Worm (Caenorhabditis elegans) whole organism, late embryonic: Measurements from ENCODE around the gene tag-52.

Experiments used
- F13H6.1 ChIP-seq: sonication (generic microtip); optimal IDR thresholded peaks from 2 replicates; lab custom pipeline; 2016; ENCODE audit warnings: missing genetic modification characterization, missing compliant biosample characterization
- ahr-1 ChIP-seq: sonication (generic microtip); optimal IDR thresholded peaks from 2 replicates; lab custom pipeline; 2016; ENCODE audit warnings: missing genetic modification characterization, missing compliant biosample characterization
- ceh-6 ChIP-seq: fragments of 200-800 bp; sonication (Bioruptor generic); optimal IDR thresholded peaks from 2 replicates; lab custom pipeline; 2018; ENCODE audit warnings: mild to moderate bottlenecking, missing genetic modification characterization, missing compliant biosample characterization
- dmd-4 ChIP-seq: sonication (generic microtip); optimal IDR thresholded peaks from 2 replicates; lab custom pipeline; 2016; ENCODE audit warnings: borderline replicate concordance, missing genetic modification characterization, missing compliant biosample characterization
- dve-1 ChIP-seq: sonication (generic microtip); optimal IDR thresholded peaks from 2 replicates; lab custom pipeline; 2017; ENCODE audit warnings: antibody characterized with exemption, mild to moderate bottlenecking, missing genetic modification characterization, missing compliant biosample characterization
- fax-1 ChIP-seq: sonication (generic microtip); optimal IDR thresholded peaks from 2 replicates; lab custom pipeline; 2016; ENCODE audit warnings: missing genotype, missing genetic modification characterization, missing compliant biosample characterization
- gmeb-2 ChIP-seq: sonication (generic microtip); optimal IDR thresholded peaks from 2 replicates; lab custom pipeline; 2016; ENCODE audit warnings: missing genetic modification characterization, inconsistent platforms, missing compliant biosample characterization
- lim-6 ChIP-seq: sonication (generic microtip); optimal IDR thresholded peaks from 2 replicates; lab custom pipeline; 2016; ENCODE audit warnings: missing genetic modification characterization, missing compliant biosample characterization
- lin-11 ChIP-seq: fragments of 200-800 bp; sonication (Bioruptor generic); optimal IDR thresholded peaks from 2 replicates; lab custom pipeline; 2018; ENCODE audit warnings: mild to moderate bottlenecking, missing genetic modification characterization, missing compliant biosample characterization
- odd-2 ChIP-seq: sonication (generic microtip); optimal IDR thresholded peaks from 2 replicates; lab custom pipeline; 2017; ENCODE audit warnings: antibody characterized with exemption, mild to moderate bottlenecking, missing genetic modification characterization, missing compliant biosample characterization
- pqm-1 ChIP-seq: sonication (generic microtip); optimal IDR thresholded peaks from 2 replicates; lab custom pipeline; 2016; ENCODE audit warnings: missing genetic modification characterization, missing compliant biosample characterization
- syd-9 ChIP-seq: sonication (generic microtip); optimal IDR thresholded peaks from 2 replicates; lab custom pipeline; 2016; ENCODE audit warnings: mild to moderate bottlenecking, missing genetic modification characterization, moderate library complexity, missing compliant biosample characterization
- unc-3 ChIP-seq, 2 experiments: fragments of 200-800 bp in 1 of 2; sonication (Bioruptor generic) in 1 of 2; sonication (generic microtip) in 1 of 2; conservative IDR thresholded peaks in 1 of 2; optimal IDR thresholded peaks in 1 of 2; 2 replicates each; pipeline versions ENCODE4 v1.3.6 to Lab custom; 2016 to 2022; ENCODE audit warnings: missing compliant biosample characterization in 2 of 2, missing genetic modification characterization in 2 of 2, missing genetic modification reagents in 1 of 2
- unc-55 ChIP-seq: sonication (generic microtip); optimal IDR thresholded peaks from 2 replicates; lab custom pipeline; 2017; ENCODE audit warnings: missing biosample characterization, missing genetic modification reagents, missing genetic modification characterization

- TF ChIP-seq unc-55 (GFP tag; lab: Kevin White, UChicago) = no peak
- TF ChIP-seq lim-6 (tag; lab: Kevin White, UChicago) = no peak
- TF ChIP-seq odd-2 (tag; lab: Kevin White, UChicago) = no peak
- TF ChIP-seq ceh-6 (GFP tag; lab: Kevin White, UChicago) = no peak
- no peak for TF ChIP-seq syd-9 (tag; lab: Kevin White, UChicago)
- TF ChIP-seq ahr-1 = no peak
- TF ChIP-seq lin-11 (tag; lab: Kevin White, UChicago) = no peak
- no peak for TF ChIP-seq pqm-1 (tag; lab: Kevin White, UChicago)
- TF ChIP-seq fax-1 (tag; lab: Kevin White, UChicago) = no peak
- TF ChIP-seq unc-3 (GFP tag; conservative IDR thresholded peaks at IDR 0.05; lab: Robert Waterston, UW) = no peak
- TF ChIP-seq unc-3 (tag; optimal IDR thresholded peaks at IDR 0.05; lab: Kevin White, UChicago) = no peak
- TF ChIP-seq F13H6.1 (tag; lab: Kevin White, UChicago) = no peak
- no peak for TF ChIP-seq dve-1 (tag; lab: Kevin White, UChicago)
- TF ChIP-seq gmeb-2 (tag; lab: Kevin White, UChicago) = no peak
- TF ChIP-seq dmd-4 (tag; lab: Kevin White, UChicago) = no peak
These were observed 47.1 kb upstream of the tag-52 start for ce11 chrX:3725437-3725836.
